Worm (Caenorhabditis elegans): ENCODE results near the gene rev-3.

The rev-3 gene

DNA sequence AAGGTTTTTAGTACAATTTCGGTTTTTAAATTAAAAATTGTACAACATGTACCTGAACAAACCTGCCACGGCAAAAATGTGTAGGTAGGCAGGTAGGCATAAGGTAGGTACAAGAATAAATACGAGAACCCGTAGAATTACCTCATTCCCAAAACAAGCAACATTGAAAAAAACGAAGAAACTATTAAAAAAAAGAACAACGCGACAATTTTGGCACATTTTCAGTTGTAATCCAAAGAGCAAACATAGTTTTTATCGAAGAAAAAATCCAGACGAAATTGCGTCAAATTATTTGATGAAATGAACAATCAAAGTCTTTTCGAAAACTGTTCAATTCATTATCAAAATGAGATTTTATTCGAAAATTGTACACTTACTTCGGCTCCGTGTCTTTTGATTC lies 49.8 kb downstream of the rev-3 start, which contains the start of gene B0244.16:
Gene B0244.16, plus strand, starts transcription at position 301 of the 400 bp plus-strand sequence.
- TF ChIP-seq sox-4 (tag; optimal IDR thresholded peaks at IDR 0.05) (no peak), ztf-16 (tag; optimal IDR thresholded peaks at IDR 0.05) (no peak)

DNA sequence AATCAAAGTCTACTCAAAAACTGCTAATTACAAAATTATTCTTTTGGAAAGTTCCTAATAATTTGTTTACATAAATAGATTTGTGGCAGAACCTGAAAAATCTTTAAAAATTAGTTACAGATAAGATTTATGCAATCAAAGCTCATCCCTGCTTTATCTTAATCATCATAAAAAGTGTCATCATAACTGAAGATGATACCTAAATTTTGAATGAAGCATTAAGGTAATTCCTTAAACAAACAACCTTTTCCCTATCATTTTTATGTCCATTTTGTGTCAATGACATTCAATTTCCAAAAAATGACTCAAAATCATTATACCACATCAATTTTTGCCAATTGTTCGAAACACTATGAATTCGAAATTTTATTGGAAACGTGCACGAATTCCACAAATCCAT lies 52.7 kb downstream of the rev-3 start, which contains the start of gene B0244.6:
Gene B0244.6, plus strand, starts transcription at position 301 of the 400 bp plus-strand sequence.
- TF ChIP-seq hlh-8 (tag; optimal IDR thresholded peaks at IDR 0.05) (no peak), elt-2 (tag; optimal IDR thresholded peaks at IDR 0.05) (no peak)

DNA sequence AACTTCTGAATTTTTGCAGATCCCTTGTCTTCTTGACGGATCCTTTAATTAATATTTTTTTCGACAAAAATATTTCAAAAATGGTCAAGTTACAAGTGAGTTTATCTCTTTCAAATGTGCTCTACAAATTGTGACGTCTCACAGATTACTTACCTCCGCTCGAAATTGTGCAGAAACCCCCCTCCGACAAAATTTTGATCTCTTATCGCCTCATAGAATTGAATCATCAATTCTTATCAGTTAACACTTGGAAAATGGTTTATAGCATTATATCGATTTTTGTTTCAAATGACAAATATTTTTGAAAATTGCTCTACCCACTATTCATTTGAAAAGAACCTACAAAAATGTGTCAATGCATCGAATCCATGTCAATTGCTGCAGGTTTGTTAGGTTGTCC lies 55.5 kb downstream of the rev-3 start, which contains the start of gene B0244.10:
Gene B0244.10, plus strand, starts transcription at position 254 of the 400 bp plus-strand sequence.
- TF ChIP-seq elt-2 (tag; optimal IDR thresholded peaks at IDR 0.05) (peak; percentile 73), sdc-2 (tag; optimal IDR thresholded peaks at IDR 0.05) (no peak), dve-1 (tag; optimal IDR thresholded peaks at IDR 0.05) (no peak)

DNA sequence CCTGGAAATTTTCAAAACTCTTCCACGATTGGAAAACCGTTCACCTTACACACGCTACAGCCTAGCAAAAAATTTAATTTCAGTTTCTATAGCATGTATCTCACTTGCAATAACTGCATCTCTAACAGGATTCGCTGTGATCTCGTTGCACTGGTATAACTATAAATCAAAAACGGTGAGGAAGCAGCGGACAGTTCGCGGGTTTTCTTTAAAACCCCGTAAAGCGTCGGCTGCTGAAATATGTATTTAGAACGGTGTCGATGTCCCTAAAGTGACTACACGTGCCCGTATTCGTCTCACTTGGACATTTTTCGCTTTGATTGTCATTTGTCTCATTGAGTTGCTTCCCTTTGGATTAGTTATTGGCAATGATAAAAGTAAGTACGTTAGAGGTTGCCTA lies 56.1 kb downstream of the rev-3 start:
- TF ChIP-seq ceh-34 (tag; optimal IDR thresholded peaks at IDR 0.05) (no peak), ceh-2 (tag; optimal IDR thresholded peaks at IDR 0.05) (no peak), mec-3 (tag; optimal IDR thresholded peaks at IDR 0.05; ENCODE audit: borderline replicate concordance) (no peak), ceh-22 (tag; optimal IDR thresholded peaks at IDR 0.05) (no peak), fkh-6 (tag; optimal IDR thresholded peaks at IDR 0.05) (no peak), syd-9 (tag; optimal IDR thresholded peaks at IDR 0.05) (no peak)

DNA sequence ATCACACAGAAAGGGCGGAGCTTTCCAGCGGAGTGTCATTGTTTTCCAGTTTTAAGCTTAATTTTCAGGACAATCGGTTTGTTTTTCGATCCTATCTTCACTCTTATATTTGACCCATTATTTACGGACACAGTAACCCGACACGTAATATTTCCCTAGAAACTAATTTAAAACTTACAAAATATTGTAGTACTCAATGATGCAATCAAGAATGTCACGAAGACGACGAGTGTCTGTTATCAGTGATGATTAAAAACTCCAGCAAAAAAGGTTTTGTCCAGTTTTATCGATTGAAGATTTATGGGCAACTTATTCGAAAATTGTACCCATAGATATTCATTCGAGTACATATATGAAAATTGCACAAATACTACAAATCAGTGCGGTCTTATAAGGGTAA lies 57.5 kb downstream of the rev-3 start, which contains the start of gene B0244.17:
Gene B0244.17, plus strand, starts transcription at position 301 of the 400 bp plus-strand sequence.
- TF ChIP-seq elt-2 (tag; optimal IDR thresholded peaks at IDR 0.05): peak; percentile 30
- no peak for TF ChIP-seq pha-2 (tag; optimal IDR thresholded peaks at IDR 0.05)
- TF ChIP-seq ceh-9 (tag; optimal IDR thresholded peaks at IDR 0.05): no peak
- no peak for TF ChIP-seq unc-86 (tag; optimal IDR thresholded peaks at IDR 0.05)
- no peak for TF ChIP-seq unc-3 (GFP tag; conservative IDR thresholded peaks at IDR 0.05)
- no peak for TF ChIP-seq unc-3 (tag; optimal IDR thresholded peaks at IDR 0.05)
- no peak for TF ChIP-seq Y22D7AL.16 (tag; optimal IDR thresholded peaks at IDR 0.05)

DNA sequence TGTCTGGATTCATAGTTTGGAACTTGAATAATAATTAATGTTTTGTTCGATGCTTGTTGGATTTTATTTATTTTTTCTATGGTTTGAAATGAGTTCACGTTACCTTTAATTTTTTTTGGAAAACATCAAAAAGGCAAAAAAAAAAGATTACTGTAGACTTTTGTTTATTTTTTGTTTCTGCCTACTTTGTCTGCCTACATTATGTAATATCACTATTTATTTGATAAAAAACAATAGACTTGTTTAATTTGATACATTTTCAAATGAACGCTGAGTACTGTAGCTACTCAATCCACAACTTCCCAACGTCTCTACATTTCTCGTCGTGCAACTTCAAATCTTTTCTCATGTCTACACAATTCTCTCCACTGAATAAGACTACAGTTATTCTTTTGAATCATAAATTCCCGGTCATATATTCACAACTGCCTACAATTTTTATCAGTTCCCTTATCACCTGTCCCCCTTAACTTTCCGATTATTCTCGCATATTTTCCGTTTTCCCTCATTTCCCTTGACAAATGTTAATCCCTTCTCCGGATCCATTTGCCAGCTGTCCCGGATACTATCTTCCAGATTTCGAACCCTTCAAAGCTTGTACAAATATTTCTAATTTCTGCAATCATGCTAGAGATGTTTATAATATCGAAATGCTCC lies 59.3 kb downstream of the rev-3 start, which contains the start of the genes B0244.9 and B0244.7:
Gene B0244.9, minus strand, starts transcription at position 51 of the 657 bp plus-strand sequence.
Gene B0244.7, plus strand, starts transcription at position 522 of the 657 bp plus-strand sequence.
- TF ChIP-seq dmd-4 (tag; optimal IDR thresholded peaks at IDR 0.05; ENCODE audit: borderline replicate concordance) (no peak), elt-2 (tag; optimal IDR thresholded peaks at IDR 0.05) (peak; percentile 65)

DNA sequence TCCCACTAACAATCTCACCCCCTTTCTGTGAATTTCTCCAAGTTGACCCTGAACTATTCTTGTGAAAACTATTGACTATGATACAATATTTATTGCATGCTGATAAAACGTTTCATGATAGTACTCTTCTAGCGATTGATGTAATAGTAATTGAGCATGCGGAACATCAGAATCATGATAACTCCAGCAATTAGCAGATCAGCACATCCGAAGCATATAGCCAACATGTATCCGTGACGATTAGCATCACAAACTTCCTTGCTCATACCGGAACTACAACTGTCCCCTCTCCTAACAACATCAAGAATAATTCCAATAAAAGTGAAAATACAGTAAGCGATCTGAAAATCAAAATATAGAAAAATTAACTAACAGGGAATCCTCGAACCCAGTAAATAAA lies 60.4 kb downstream of the rev-3 start:
- TF ChIP-seq che-1 (tag; optimal IDR thresholded peaks at IDR 0.05) (no peak), rnt-1 (tag; optimal IDR thresholded peaks at IDR 0.05) (no peak), tbx-2 (tag; optimal IDR thresholded peaks at IDR 0.05) (no peak), lim-6 (tag; optimal IDR thresholded peaks at IDR 0.05) (no peak), ceh-30 (tag; optimal IDR thresholded peaks at IDR 0.05) (no peak), ceh-34 (tag; optimal IDR thresholded peaks at IDR 0.05) (no peak), nfya-1 (tag; optimal IDR thresholded peaks at IDR 0.05) (no peak), ztf-16 (tag; optimal IDR thresholded peaks at IDR 0.05) (no peak), unc-42 (tag; optimal IDR thresholded peaks at IDR 0.05) (no peak), ceh-48 (tag; optimal IDR thresholded peaks at IDR 0.05) (no peak), sox-4 (tag; optimal IDR thresholded peaks at IDR 0.05) (no peak), elt-4 (tag; optimal IDR thresholded peaks at IDR 0.05) (no peak), odd-2 (tag; optimal IDR thresholded peaks at IDR 0.05) (no peak)
